Fruit fly (Drosophila melanogaster) whole organism, adult: ENCODE data around the gene PIG-K.

Source experiments
- CG14711 ChIP-seq: fragments of 200-800 bp; sonication (Bioruptor generic); optimal IDR thresholded peaks from 2 replicates; lab custom pipeline; 2018; ENCODE audit warnings: missing biosample characterization, mild to moderate bottlenecking, missing genetic modification characterization, moderate library complexity
- CG7045 ChIP-seq: fragments of 200-800 bp; sonication (Bioruptor generic); optimal IDR thresholded peaks from 2 replicates; lab custom pipeline; 2017; ENCODE audit warnings: missing biosample characterization, mild to moderate bottlenecking, missing genetic modification characterization
- Crg-1 ChIP-seq: fragments of 200-800 bp; sonication (Bioruptor generic); optimal IDR thresholded peaks from 2 replicates; lab custom pipeline; 2016; ENCODE audit warnings: missing biosample characterization, missing genetic modification characterization
- Mnt ChIP-seq: fragments of 200-800 bp; sonication (Bioruptor generic); optimal IDR thresholded peaks from 2 replicates; lab custom pipeline; 2016; ENCODE audit warnings: missing biosample characterization, mild to moderate bottlenecking, missing genetic modification characterization

- no peak for TF ChIP-seq Crg-1 (GFP tag; lab: Kevin White, UChicago)
- no peak for TF ChIP-seq CG14711
- TF ChIP-seq CG7045 = no peak
- no peak for TF ChIP-seq Mnt (GFP tag; lab: Kevin White, UChicago)
These were observed 20.5 kb downstream of the PIG-K start for dm6 chrX:1988673-1989072.
